Worm (Caenorhabditis elegans) whole organism, L4 larva: ENCODE results near the gene abcf-3.

ENCODE experiments used
- F37D6.2 ChIP-seq: sonication (generic microtip); optimal IDR thresholded peaks from 2 replicates; lab custom pipeline; 2016; ENCODE audit warnings: mild to moderate bottlenecking, missing genetic modification characterization, missing compliant biosample characterization
- T20F7.1 ChIP-seq: fragments of 200-800 bp; sonication (Bioruptor generic); optimal IDR thresholded peaks from 2 replicates; lab custom pipeline; 2018; ENCODE audit warnings: mild to moderate bottlenecking, missing genetic modification characterization, missing compliant biosample characterization
- T26A8.4 ChIP-seq: fragments of 200-800 bp; sonication (Bioruptor generic); IDR thresholded peaks from 2 replicates; pipeline ENCODE4 v1.3.6; 2022; ENCODE audit warnings: missing genetic modification characterization, missing compliant biosample characterization
- Y105C5A.15 ChIP-seq: fragments of 200-800 bp; sonication (Bioruptor generic); IDR thresholded peaks from 2 replicates; pipeline ENCODE4 v1.3.6; 2022; ENCODE audit warnings: missing genetic modification characterization, missing compliant biosample characterization
- ZK337.2 ChIP-seq: fragments of 200-800 bp; sonication (Bioruptor generic); IDR thresholded peaks from 2 replicates; pipeline ENCODE4 v1.3.6; 2022; ENCODE audit warnings: missing genetic modification reagents, missing genetic modification characterization, missing compliant biosample characterization
- ZK546.5 ChIP-seq, 2 experiments: sonication (generic microtip); optimal IDR thresholded peaks; 2 replicates each; lab custom pipeline; 2017; ENCODE audit warnings: missing biosample characterization in 2 of 2, missing genetic modification characterization in 2 of 2
- aly-2 ChIP-seq: sonication (generic microtip); optimal IDR thresholded peaks from 2 replicates; lab custom pipeline; 2018; ENCODE audit warnings: missing biosample characterization, missing genetic modification characterization
- arid-1 ChIP-seq: fragments of 200-800 bp; sonication (Bioruptor generic); conservative IDR thresholded peaks from 2 replicates; pipeline ENCODE4 v1.3.6; 2022; ENCODE audit warnings: missing genetic modification reagents, missing genetic modification characterization, missing compliant biosample characterization
- ceh-62 ChIP-seq: sonication (generic microtip); optimal IDR thresholded peaks from 2 replicates; lab custom pipeline; 2017; ENCODE audit warnings: missing biosample characterization, missing genetic modification characterization
- ceh-82 ChIP-seq: sonication (generic microtip); optimal IDR thresholded peaks from 2 replicates; lab custom pipeline; 2017; ENCODE audit warnings: missing biosample characterization, missing genetic modification characterization
- ctbp-1 ChIP-seq: fragments of 200-800 bp; sonication (Bioruptor generic); IDR thresholded peaks from 2 replicates; pipeline ENCODE4 v1.3.6; 2022; ENCODE audit warnings: missing genetic modification reagents, missing genetic modification characterization, missing compliant biosample characterization
- daf-16 ChIP-seq, 3 experiments: sonication (generic microtip); optimal IDR thresholded peaks; 2 replicates each; lab custom pipeline; 2016 to 2017; ENCODE audit warnings: missing genetic modification characterization in 3 of 3, missing genetic modification reagents in 3 of 3, mild to moderate bottlenecking in 2 of 3, missing compliant biosample characterization in 2 of 3, missing biosample characterization in 1 of 3, moderate library complexity in 1 of 3
- dmd-6 ChIP-seq: fragments of 200-800 bp; sonication (Bioruptor generic); IDR thresholded peaks from 2 replicates; pipeline ENCODE4 v1.3.6; 2022; ENCODE audit warnings: missing genetic modification reagents, missing genetic modification characterization, missing compliant biosample characterization
- dpl-1 ChIP-seq: fragments of 150-350 bp; optimal IDR thresholded peaks from 2 replicates; lab custom pipeline; 2014; ENCODE audit warnings: missing biosample characterization, missing genetic modification reagents, missing genetic modification characterization
- duxl-1 ChIP-seq: sonication (generic microtip); optimal IDR thresholded peaks from 2 replicates; lab custom pipeline; 2016; ENCODE audit warnings: mild to moderate bottlenecking, missing genetic modification characterization, moderate library complexity, missing compliant biosample characterization; ENCODE audit not compliant: poor library complexity
- dve-1 ChIP-seq: sonication (generic microtip); optimal IDR thresholded peaks from 2 replicates; lab custom pipeline; 2017; ENCODE audit warnings: antibody characterized with exemption, mild to moderate bottlenecking, missing genetic modification characterization, missing compliant biosample characterization; ENCODE audit not compliant: insufficient read depth
- egl-27 ChIP-seq: sonication (generic microtip); optimal IDR thresholded peaks from 3 replicates; lab custom pipeline; 2017; ENCODE audit warnings: missing biosample characterization, missing genetic modification reagents, missing genetic modification characterization
- fkh-10 ChIP-seq: fragments of 150-350 bp; optimal IDR thresholded peaks from 2 replicates; lab custom pipeline; 2014; ENCODE audit warnings: missing biosample characterization, missing genetic modification reagents, missing genetic modification characterization
- hif-1 ChIP-seq, 2 experiments: sonication (generic microtip); optimal IDR thresholded peaks; 2 replicates each; lab custom pipeline; 2016 to 2017; ENCODE audit warnings: missing compliant biosample characterization in 2 of 2, missing genetic modification characterization in 2 of 2, missing genetic modification reagents in 2 of 2, missing genotype in 2 of 2, mild to moderate bottlenecking in 1 of 2
- hlh-11 ChIP-seq: fragments of 200-800 bp; sonication (Bioruptor generic); optimal IDR thresholded peaks from 2 replicates; lab custom pipeline; 2018; ENCODE audit warnings: mild to moderate bottlenecking, missing genetic modification characterization, missing compliant biosample characterization
- hlh-30 ChIP-seq: sonication (generic microtip); optimal IDR thresholded peaks from 2 replicates; lab custom pipeline; 2017; ENCODE audit warnings: antibody characterized with exemption, mild to moderate bottlenecking, missing genetic modification characterization, missing compliant biosample characterization; ENCODE audit not compliant: insufficient read depth
- hmg-1.1 ChIP-seq: fragments of 200-800 bp; sonication (Bioruptor generic); IDR thresholded peaks from 2 replicates; pipeline ENCODE4 v1.3.6; 2022; ENCODE audit warnings: missing genetic modification reagents, missing genetic modification characterization, missing compliant biosample characterization
- jun-1 ChIP-seq: fragments of 150-350 bp; optimal IDR thresholded peaks from 2 replicates; lab custom pipeline; 2014; ENCODE audit warnings: missing biosample characterization, missing genetic modification reagents, missing genetic modification characterization
- lin-13 ChIP-seq: fragments of 150-350 bp; optimal IDR thresholded peaks from 2 replicates; lab custom pipeline; 2014; ENCODE audit warnings: missing biosample characterization, missing genetic modification reagents, missing genetic modification characterization
- lin-15B ChIP-seq: fragments of 150-350 bp; sonication (generic microtip); optimal IDR thresholded peaks from 3 replicates; lab custom pipeline; 2014; ENCODE audit warnings: missing biosample characterization, missing genetic modification characterization
- lin-29 ChIP-seq: fragments of 200-800 bp; sonication (Bioruptor generic); IDR thresholded peaks from 2 replicates; pipeline ENCODE4 v1.3.6; 2022; ENCODE audit warnings: missing genetic modification reagents, missing genetic modification characterization, missing compliant biosample characterization
- lin-38 ChIP-seq: fragments of 200-800 bp; sonication (Bioruptor generic); IDR thresholded peaks from 2 replicates; pipeline ENCODE4 v1.3.6; 2022; ENCODE audit warnings: missing genetic modification reagents, missing genetic modification characterization, missing compliant biosample characterization
- lsy-2 ChIP-seq, 2 experiments: fragments of 150-350 bp in 1 of 2; sonication (generic microtip) in 1 of 2; optimal IDR thresholded peaks; 2 replicates each; lab custom pipeline; 2014 to 2017; ENCODE audit warnings: missing biosample characterization in 2 of 2, missing genetic modification characterization in 2 of 2
- madf-9 ChIP-seq: fragments of 200-800 bp; sonication (Bioruptor generic); conservative IDR thresholded peaks from 2 replicates; pipeline ENCODE4 v1.3.6; 2022; ENCODE audit warnings: missing genetic modification reagents, missing genetic modification characterization, missing compliant biosample characterization
- mdt-29 ChIP-seq: fragments of 200-800 bp; sonication (Bioruptor generic); IDR thresholded peaks from 2 replicates; pipeline ENCODE4 v1.3.6; 2022; ENCODE audit warnings: missing genetic modification reagents, missing genetic modification characterization, missing compliant biosample characterization
- mep-1 ChIP-seq: fragments of 150-350 bp; sonication (generic microtip); optimal IDR thresholded peaks from 3 replicates; lab custom pipeline; 2014; ENCODE audit warnings: missing biosample characterization, missing genetic modification characterization
- mes-2 ChIP-seq: sonication (generic microtip); optimal IDR thresholded peaks from 2 replicates; lab custom pipeline; 2016; ENCODE audit warnings: missing genotype, mild to moderate bottlenecking, missing genetic modification characterization, missing compliant biosample characterization; ENCODE audit not compliant: poor library complexity, severe bottlenecking
- nhr-10 ChIP-seq: fragments of 150-350 bp; optimal IDR thresholded peaks from 2 replicates; lab custom pipeline; 2014; ENCODE audit warnings: missing biosample characterization, missing genetic modification characterization
- nhr-102 ChIP-seq: sonication (generic microtip); optimal IDR thresholded peaks from 2 replicates; lab custom pipeline; 2016; ENCODE audit warnings: mild to moderate bottlenecking, missing genetic modification characterization, moderate library complexity, missing compliant biosample characterization
- nhr-11 ChIP-seq: fragments of 150-350 bp; optimal IDR thresholded peaks from 2 replicates; lab custom pipeline; 2014; ENCODE audit warnings: missing biosample characterization, missing genetic modification characterization
- nhr-111 ChIP-seq: fragments of 200-800 bp; sonication (Bioruptor generic); optimal IDR thresholded peaks from 2 replicates; lab custom pipeline; 2018; ENCODE audit warnings: mild to moderate bottlenecking, missing genetic modification characterization, missing compliant biosample characterization
- nhr-77 ChIP-seq: fragments of 150-350 bp; optimal IDR thresholded peaks from 2 replicates; lab custom pipeline; 2014; ENCODE audit warnings: missing biosample characterization, missing genetic modification characterization
- pha-4 ChIP-seq, 2 experiments: fragments of 150-350 bp in 1 of 2; fragments of 200-800 bp in 1 of 2; sonication (Bioruptor generic) in 1 of 2; IDR thresholded peaks in 1 of 2; optimal IDR thresholded peaks in 1 of 2; 2 replicates each; pipeline versions ENCODE4 v1.3.6 to Lab custom; 2014 to 2022; ENCODE audit warnings: missing genetic modification characterization in 2 of 2, missing genetic modification reagents in 2 of 2, missing biosample characterization in 1 of 2, missing compliant biosample characterization in 1 of 2
- rbr-2 ChIP-seq: sonication (generic microtip); optimal IDR thresholded peaks from 2 replicates; lab custom pipeline; 2016; ENCODE audit warnings: missing genotype, missing genetic modification characterization, missing compliant biosample characterization
- set-16 ChIP-seq: fragments of 200-800 bp; sonication (Bioruptor generic); IDR thresholded peaks from 2 replicates; pipeline ENCODE4 v1.3.6; 2022; ENCODE audit warnings: missing genetic modification reagents, missing genetic modification characterization, missing compliant biosample characterization
- spr-1 ChIP-seq: sonication (generic microtip); optimal IDR thresholded peaks from 2 replicates; lab custom pipeline; 2016; ENCODE audit warnings: mild to moderate bottlenecking, missing genetic modification characterization, missing compliant biosample characterization
- spr-3 ChIP-seq: fragments of 200-800 bp; sonication (Bioruptor generic); optimal IDR thresholded peaks from 2 replicates; lab custom pipeline; 2018; ENCODE audit warnings: mild to moderate bottlenecking, missing genetic modification characterization, missing compliant biosample characterization
- tra-1 ChIP-seq: fragments of 200-800 bp; sonication (Bioruptor generic); IDR thresholded peaks from 2 replicates; pipeline ENCODE4 v1.3.6; 2022; ENCODE audit warnings: missing genetic modification reagents, missing genetic modification characterization, missing compliant biosample characterization
- unc-130 ChIP-seq: sonication (generic microtip); optimal IDR thresholded peaks from 2 replicates; lab custom pipeline; 2016; ENCODE audit warnings: missing genetic modification reagents, missing genetic modification characterization, missing compliant biosample characterization
- unc-62 ChIP-seq, 3 experiments: fragments of 150-350 bp in 1 of 3; sonication (generic microtip); optimal IDR thresholded peaks in 2 of 3; peaks in 1 of 3; 1 replicate in 1 of 3; 2 replicates in 2 of 3; lab custom pipeline; 2014 to 2017; ENCODE audit warnings: missing biosample characterization in 3 of 3, missing genetic modification characterization in 3 of 3, missing genetic modification reagents in 3 of 3, missing genotype in 1 of 3
- zag-1 ChIP-seq: fragments of 150-350 bp; optimal IDR thresholded peaks from 2 replicates; lab custom pipeline; 2014; ENCODE audit warnings: missing biosample characterization, missing genetic modification characterization
- ztf-7 ChIP-seq: fragments of 150-350 bp; optimal IDR thresholded peaks from 2 replicates; lab custom pipeline; 2014; ENCODE audit warnings: missing biosample characterization, missing genetic modification characterization

Gene abcf-3

DNA sequence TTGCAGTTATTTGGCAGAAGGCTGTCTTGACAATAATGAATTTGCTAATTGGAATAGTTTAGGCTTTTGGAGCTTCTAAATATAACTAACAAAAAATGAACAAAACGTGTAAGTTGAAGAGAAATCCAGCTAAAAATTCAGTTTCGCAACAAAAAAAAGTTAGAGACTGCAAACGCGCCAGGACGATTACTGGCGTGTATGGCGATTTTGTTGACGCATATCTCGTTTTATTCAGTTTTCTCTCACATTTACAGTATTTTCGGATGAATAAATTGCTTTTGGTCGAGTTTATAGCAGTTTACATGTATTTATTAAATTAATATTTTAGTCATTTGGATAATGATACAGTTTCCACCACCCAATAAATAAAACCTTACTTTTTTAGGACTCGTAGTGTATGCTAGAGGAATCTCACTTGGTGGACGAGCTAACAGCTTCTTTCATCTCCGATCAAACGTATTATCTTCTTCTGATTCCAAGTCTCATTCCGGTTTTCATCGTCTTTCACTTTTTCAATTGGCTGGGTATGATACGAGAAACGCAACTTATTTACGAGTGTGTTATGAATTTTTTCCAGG is at the start of gene abcf-3, which contains the start of gene F42A10.5:
abcf-3 (plus strand) TSS at position 384 of the 578 bp plus-strand sequence.
F42A10.5 (minus strand) TSS at position 458 of the 578 bp plus-strand sequence.
- TF ChIP-seq nhr-77: peak; percentile 72
- peak in 1 of 2 experiments; percentile 84 for TF ChIP-seq lsy-2 (tag; optimal IDR thresholded peaks at IDR 0.05; lab: Kevin White, UChicago)
- TF ChIP-seq mes-2 (tag; lab: Kevin White, UChicago): peak; percentile 79
- TF ChIP-seq aly-2: no peak
- TF ChIP-seq daf-16 (GFP tag; optimal IDR thresholded peaks at IDR 0.05; lab: Kevin White, UChicago): no peak
- TF ChIP-seq daf-16 (tag; optimal IDR thresholded peaks at IDR 0.05; lab: Kevin White, UChicago): peak; percentile 22
- TF ChIP-seq hif-1 (tag; optimal IDR thresholded peaks at IDR 0.05; lab: Kevin White, UChicago): peak in 1 of 2 experiments; percentile 65
- no peak for TF ChIP-seq fkh-10 (GFP tag; lab: Kevin White, UChicago)
- TF ChIP-seq ztf-7 (tag; lab: Kevin White, UChicago): peak; percentile 4
- TF ChIP-seq lin-38 (GFP tag; lab: Robert Waterston, UW): no peak; the same call in 1 of the 2 replicates
- TF ChIP-seq mdt-29 (GFP tag; lab: Robert Waterston, UW): no peak
- TF ChIP-seq lin-13 (GFP tag; lab: Kevin White, UChicago): peak; percentile 23
- peak in 1 of 2 experiments; percentile 80 for TF ChIP-seq unc-62 (GFP tag; optimal IDR thresholded peaks at IDR 0.05 in 1 of 2; lab: Kevin White, UChicago)
- TF ChIP-seq unc-62 (tag; optimal IDR thresholded peaks at IDR 0.05; lab: Kevin White, UChicago): no peak
- TF ChIP-seq dpl-1 (GFP tag; lab: Kevin White, UChicago): peak; percentile 74
- TF ChIP-seq rbr-2 (tag; lab: Kevin White, UChicago): peak; percentile 52
- no peak for TF ChIP-seq ceh-82 (tag; lab: Kevin White, UChicago)
- no peak for TF ChIP-seq set-16
- TF ChIP-seq spr-3: no peak
- peak; percentile 60 for TF ChIP-seq nhr-11 (tag; lab: Kevin White, UChicago)
- no peak for TF ChIP-seq spr-1 (tag; lab: Kevin White, UChicago)
- no peak for TF ChIP-seq egl-27 (tag; lab: Kevin White, UChicago)
- peak; percentile 72 for TF ChIP-seq dve-1 (tag; lab: Kevin White, UChicago)
- peak; percentile 5 for TF ChIP-seq duxl-1
- TF ChIP-seq hlh-30 (tag; lab: Kevin White, UChicago): peak; percentile 37
- TF ChIP-seq nhr-102 (tag; lab: Kevin White, UChicago): peak; percentile 15
- no peak for TF ChIP-seq ceh-62 (tag; lab: Kevin White, UChicago)
- peak; percentile 63 for TF ChIP-seq T20F7.1 (GFP tag; lab: Kevin White, UChicago)
- peak; percentile 71 for TF ChIP-seq mep-1
- TF ChIP-seq ZK337.2 (GFP tag; lab: Robert Waterston, UW): no peak
- TF ChIP-seq pha-4 (GFP tag; IDR thresholded peaks at IDR 0.05; lab: Robert Waterston, UW): no peak
- TF ChIP-seq pha-4 (tag; optimal IDR thresholded peaks at IDR 0.05; lab: Kevin White, UChicago): peak; percentile 30
- TF ChIP-seq T26A8.4: peak; percentile 29; the same call in 1 of the 2 replicates
- no peak for TF ChIP-seq lin-15B (tag; lab: Kevin White, UChicago)
- peak; percentile 56 for TF ChIP-seq hlh-11
- 0 out of 2 replicates have a peak, but pooled peaks have one; percentile 29 for TF ChIP-seq hmg-1.1 (GFP tag; lab: Robert Waterston, UW)
- TF ChIP-seq lin-29 (GFP tag; lab: Robert Waterston, UW): no peak
- peak; percentile 53 for TF ChIP-seq dmd-6 (GFP tag; lab: Robert Waterston, UW)
- TF ChIP-seq F37D6.2: peak; percentile 36

DNA sequence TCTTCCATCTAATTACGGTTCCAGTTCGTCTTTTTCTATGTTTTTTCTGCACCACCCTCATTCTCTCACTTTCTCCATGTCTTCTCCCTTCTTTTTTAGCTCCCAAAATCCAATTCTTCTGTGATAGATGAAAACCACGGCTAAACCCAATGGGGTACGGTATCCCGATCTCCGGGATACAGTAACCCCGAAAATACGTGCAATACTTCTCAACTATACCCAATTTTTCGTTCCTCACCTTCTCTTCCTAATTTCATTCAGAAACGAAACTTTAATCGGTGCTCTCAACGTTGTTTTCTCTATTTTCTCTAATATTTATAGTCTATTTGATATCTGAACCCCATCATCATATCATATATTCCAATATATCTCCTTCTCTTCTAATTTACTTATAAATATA is 49.6 kb upstream of the abcf-3 start:
- no peak for TF ChIP-seq hlh-11
- no peak for TF ChIP-seq nhr-10
- TF ChIP-seq madf-9 (GFP tag; lab: Robert Waterston, UW): no peak
- no peak for TF ChIP-seq Y105C5A.15 (GFP tag; lab: Robert Waterston, UW)
- 0 out of 2 replicates have a peak, but pooled peaks have one; percentile 3 for TF ChIP-seq tra-1
- TF ChIP-seq jun-1 (tag; lab: Kevin White, UChicago): no peak
- TF ChIP-seq fkh-10 (GFP tag; lab: Kevin White, UChicago): no peak
- no peak for TF ChIP-seq duxl-1
- no peak; the same call in 1 of the 2 replicates for TF ChIP-seq ctbp-1
- no peak for TF ChIP-seq ZK546.5 (tag; optimal IDR thresholded peaks at IDR 0.05; lab: Kevin White, UChicago)
- no peak for TF ChIP-seq mep-1
- no peak for TF ChIP-seq arid-1
- TF ChIP-seq nhr-111 (GFP tag; lab: Kevin White, UChicago): peak; percentile 33
- no peak for TF ChIP-seq zag-1 (tag; lab: Kevin White, UChicago)
- TF ChIP-seq unc-130 (GFP tag; lab: Kevin White, UChicago): no peak
- TF ChIP-seq pha-4 (GFP tag; IDR thresholded peaks at IDR 0.05; lab: Robert Waterston, UW): no peak
- no peak for TF ChIP-seq pha-4 (tag; optimal IDR thresholded peaks at IDR 0.05; lab: Kevin White, UChicago)
